Fruit fly (Drosophila melanogaster) whole organism, wandering third instar larva: Measurements from ENCODE around the gene CG45494.
"Not testable (repeated sequence)": the region's sequence is repeated elsewhere in the genome, so short reads cannot be mapped to it uniquely, and the experiment has no call there.

Source experiments
- Abd-B ChIP-seq: fragments of >200 bp; optimal IDR thresholded peaks from 2 replicates; lab custom pipeline; 2017; ENCODE audit warnings: missing biosample characterization, missing genetic modification characterization
- CG32264 ChIP-seq: fragments of 200-800 bp; sonication (Bioruptor generic); optimal IDR thresholded peaks from 2 replicates; lab custom pipeline; 2016; ENCODE audit warnings: missing biosample characterization, missing genetic modification characterization
- CG9705 ChIP-seq: fragments of 200-800 bp; sonication (Bioruptor generic); optimal IDR thresholded peaks from 2 replicates; lab custom pipeline; 2018; ENCODE audit warnings: missing biosample characterization, mild to moderate bottlenecking, missing genetic modification characterization
- CrebA ChIP-seq: fragments of 200-800 bp; sonication (Bioruptor generic); optimal IDR thresholded peaks from 2 replicates; lab custom pipeline; 2016; ENCODE audit warnings: missing biosample characterization, mild to moderate bottlenecking, missing genetic modification characterization, borderline replicate concordance
- Dfd ChIP-seq: fragments of >200 bp; optimal IDR thresholded peaks from 2 replicates; lab custom pipeline; 2017; ENCODE audit warnings: missing biosample characterization, missing genetic modification characterization
- Dif ChIP-seq: fragments of 200-275, 200-300 bp; sonication (Bioruptor generic); optimal IDR thresholded peaks from 2 replicates; lab custom pipeline; 2018; ENCODE audit warnings: missing biosample characterization, missing genetic modification characterization; ENCODE audit not compliant: partially characterized antibody
- GATAd ChIP-seq: sonication (Bioruptor generic); optimal IDR thresholded peaks from 2 replicates; lab custom pipeline; 2016; ENCODE audit warnings: missing biosample characterization, missing genetic modification characterization
- HLH106 ChIP-seq: fragments of 200-800 bp; optimal IDR thresholded peaks from 3 replicates; lab custom pipeline; 2019; ENCODE audit warnings: missing biosample characterization, mild to moderate bottlenecking, missing genetic modification characterization, moderate library complexity
- Hnf4 ChIP-seq: fragments of 200-800 bp; sonication (Bioruptor generic); optimal IDR thresholded peaks from 2 replicates; lab custom pipeline; 2016; ENCODE audit warnings: missing biosample characterization, mild to moderate bottlenecking, missing genetic modification characterization
- Hr78 ChIP-seq: fragments of >200 bp; optimal IDR thresholded peaks from 2 replicates; lab custom pipeline; 2017; ENCODE audit warnings: missing biosample characterization, missing genetic modification characterization
- Hr83 ChIP-seq: fragments of 200-300 bp; sonication (Bioruptor generic); optimal IDR thresholded peaks from 2 replicates; lab custom pipeline; 2016; ENCODE audit warnings: missing biosample characterization, mild to moderate bottlenecking, missing genetic modification characterization, moderate library complexity; ENCODE audit not compliant: poor library complexity, severe bottlenecking
- Jra ChIP-seq: sonication (Bioruptor generic); optimal IDR thresholded peaks from 2 replicates; lab custom pipeline; 2016; ENCODE audit warnings: missing biosample characterization, missing genetic modification characterization
- Mio ChIP-seq: sonication (Bioruptor generic); optimal IDR thresholded peaks from 2 replicates; lab custom pipeline; 2016; ENCODE audit warnings: missing biosample characterization, missing genetic modification characterization
- Myc ChIP-seq: fragments of >200 bp; optimal IDR thresholded peaks from 2 replicates; lab custom pipeline; 2017
- N ChIP-seq: fragments of >200 bp; optimal IDR thresholded peaks from 2 replicates; lab custom pipeline; 2018; ENCODE audit warnings: missing biosample characterization, missing external identifiers, missing genetic modification characterization
- OdsH ChIP-seq: fragments of 200-800 bp; sonication (Bioruptor generic); optimal IDR thresholded peaks from 2 replicates; lab custom pipeline; 2016; ENCODE audit warnings: missing biosample characterization, mild to moderate bottlenecking, missing genetic modification characterization
- Rel ChIP-seq, 2 experiments: fragments of 200-800 bp; sonication (Bioruptor generic) in 1 of 2; optimal IDR thresholded peaks; 2 replicates in 1 of 2; 3 replicates in 1 of 2; lab custom pipeline; 2016 to 2019; ENCODE audit warnings: mild to moderate bottlenecking in 2 of 2, missing biosample characterization in 2 of 2, missing genetic modification characterization in 2 of 2, moderate library complexity in 1 of 2
- Sp1 ChIP-seq: fragments of 200-800 bp; sonication (Bioruptor generic); optimal IDR thresholded peaks from 3 replicates; lab custom pipeline; 2019; ENCODE audit warnings: missing biosample characterization, mild to moderate bottlenecking, missing genetic modification characterization, moderate library complexity
- Vsx2 ChIP-seq: fragments of 200-300, 225-300 bp; sonication (Bioruptor generic); optimal IDR thresholded peaks from 2 replicates; lab custom pipeline; 2018; ENCODE audit warnings: missing biosample characterization, missing genetic modification characterization; ENCODE audit not compliant: partially characterized antibody
- br ChIP-seq: fragments of 200-800 bp; sonication (Bioruptor generic); optimal IDR thresholded peaks from 2 replicates; lab custom pipeline; 2016; ENCODE audit warnings: missing biosample characterization, missing genetic modification characterization
- brk ChIP-seq: fragments of 200-800 bp; sonication (Bioruptor generic); optimal IDR thresholded peaks from 2 replicates; lab custom pipeline; 2016; ENCODE audit warnings: missing biosample characterization, mild to moderate bottlenecking, missing genetic modification characterization
- dl ChIP-seq, 2 experiments: fragments of 175-275, 200-275 bp in 1 of 2; fragments of 200-275 bp in 1 of 2; sonication (Bioruptor generic); optimal IDR thresholded peaks; lab custom pipeline; 2018; ENCODE audit warnings: mild to moderate bottlenecking in 2 of 2, missing biosample characterization in 2 of 2, missing genetic modification characterization in 2 of 2, moderate library complexity in 2 of 2; ENCODE audit not compliant: partially characterized antibody in 2 of 2, insufficient read depth in 1 of 2
- dmrt93B ChIP-seq: fragments of 200-800 bp; sonication (Bioruptor generic); optimal IDR thresholded peaks from 2 replicates; lab custom pipeline; 2018; ENCODE audit warnings: missing biosample characterization, mild to moderate bottlenecking, missing genetic modification characterization
- dsf ChIP-seq: sonication (Bioruptor generic); optimal IDR thresholded peaks from 2 replicates; lab custom pipeline; 2016; ENCODE audit warnings: missing biosample characterization, missing genetic modification characterization, borderline replicate concordance
- ey ChIP-seq: fragments of 200-800 bp; sonication (Bioruptor generic); optimal IDR thresholded peaks from 2 replicates; lab custom pipeline; 2016; ENCODE audit warnings: missing biosample characterization, missing genetic modification characterization
- foxo ChIP-seq, 2 experiments: fragments of 200-800 bp; sonication (Bioruptor generic); optimal IDR thresholded peaks; 2 replicates in 1 of 2; 3 replicates in 1 of 2; lab custom pipeline; 2016 to 2017; ENCODE audit warnings: missing biosample characterization in 2 of 2, missing genetic modification characterization in 2 of 2
- fru ChIP-seq: fragments of 200-800 bp; sonication (Bioruptor generic); optimal IDR thresholded peaks from 3 replicates; lab custom pipeline; 2016; ENCODE audit warnings: missing biosample characterization, mild to moderate bottlenecking, missing genetic modification characterization
- h ChIP-seq: fragments of 200-800 bp; sonication (Bioruptor generic); optimal IDR thresholded peaks from 3 replicates; lab custom pipeline; 2016; ENCODE audit warnings: missing biosample characterization, mild to moderate bottlenecking, missing genetic modification characterization
- jim ChIP-seq: fragments of 175-275, 200-325 bp; sonication (Bioruptor generic); optimal IDR thresholded peaks from 2 replicates; lab custom pipeline; 2016; ENCODE audit warnings: missing biosample characterization, mild to moderate bottlenecking, missing genetic modification characterization
- lola ChIP-seq: fragments of >200 bp; optimal IDR thresholded peaks from 2 replicates; lab custom pipeline; 2017; ENCODE audit warnings: missing biosample characterization, missing genetic modification characterization
- pan ChIP-seq: fragments of >200 bp; optimal IDR thresholded peaks from 2 replicates; lab custom pipeline; 2017
- psq ChIP-seq: fragments of 200-800 bp; sonication (Bioruptor generic); optimal IDR thresholded peaks from 3 replicates; lab custom pipeline; 2017; ENCODE audit warnings: missing biosample characterization, mild to moderate bottlenecking, missing genetic modification characterization, moderate library complexity
- rgr ChIP-seq: fragments of 200-800 bp; sonication (Bioruptor generic); optimal IDR thresholded peaks from 3 replicates; lab custom pipeline; 2016; ENCODE audit warnings: missing biosample characterization, mild to moderate bottlenecking, missing genetic modification characterization
- sage ChIP-seq: fragments of 200-800 bp; sonication (Bioruptor generic); optimal IDR thresholded peaks from 2 replicates; lab custom pipeline; 2016; ENCODE audit warnings: missing biosample characterization, mild to moderate bottlenecking, missing genetic modification characterization
- sv ChIP-seq: fragments of 200-800 bp; sonication (Bioruptor generic); optimal IDR thresholded peaks from 3 replicates; lab custom pipeline; 2016; ENCODE audit warnings: missing biosample characterization, missing genetic modification characterization
- tai ChIP-seq: sonication (Bioruptor generic); optimal IDR thresholded peaks from 2 replicates; lab custom pipeline; 2016; ENCODE audit warnings: missing biosample characterization, missing genetic modification characterization
- usp ChIP-seq: fragments of >200 bp; optimal IDR thresholded peaks from 2 replicates; lab custom pipeline; 2017; ENCODE audit warnings: missing biosample characterization, missing genetic modification characterization
- woc ChIP-seq: sonication (Bioruptor generic); optimal IDR thresholded peaks from 2 replicates; lab custom pipeline; 2016; ENCODE audit warnings: missing biosample characterization, mild to moderate bottlenecking, missing genetic modification characterization

CG45494 gene

dm6 chrX:19953508-19953907 is at the start of gene CG45494:
Gene CG45494, minus strand, starts transcription at chrX:19953608.
- not testable (repeated sequence) for TF ChIP-seq Vsx2 (GFP tag; lab: Kevin White, UChicago); CrebA (GFP tag; lab: Kevin White, UChicago); sv

dm6 chrX:20001996-20002395 is 48.6 kb upstream of the CG45494 start, which contains the start of gene lky:
Gene lky, minus strand, starts transcription at chrX:20002096.
- TF ChIP-seq h = no peak
- no peak for TF ChIP-seq brk (GFP tag; lab: Kevin White, UChicago)
- no peak for TF ChIP-seq CrebA (GFP tag; lab: Kevin White, UChicago)
- no peak for TF ChIP-seq psq (GFP tag; lab: Kevin White, UChicago)
- no peak for TF ChIP-seq Dif (GFP tag; lab: Kevin White, UChicago)
- TF ChIP-seq Sp1 (GFP tag; lab: Kevin White, UChicago) = no peak
- TF ChIP-seq N = no peak
- no peak for TF ChIP-seq Rel (GFP tag; optimal IDR thresholded peaks at IDR 0.05; lab: Kevin White, UChicago)
- TF ChIP-seq Rel (tag; optimal IDR thresholded peaks at IDR 0.05; lab: Kevin White, UChicago) = no peak
- TF ChIP-seq sv = no peak
- TF ChIP-seq tai (GFP tag; lab: Kevin White, UChicago) = no peak
- no peak for TF ChIP-seq Myc
- no peak for TF ChIP-seq OdsH
- TF ChIP-seq dsf (GFP tag; lab: Kevin White, UChicago) = no peak

- no peak for TF ChIP-seq CrebA (GFP tag; lab: Kevin White, UChicago)
- no peak for TF ChIP-seq dsf (GFP tag; lab: Kevin White, UChicago)
- no peak for TF ChIP-seq usp (GFP tag; lab: Kevin White, UChicago)
- TF ChIP-seq sage (GFP tag; lab: Kevin White, UChicago) = no peak
- no peak for TF ChIP-seq CG32264 (GFP tag; lab: Kevin White, UChicago)
- no peak for TF ChIP-seq Abd-B (GFP tag; lab: Kevin White, UChicago)
- peak; percentile 21 for TF ChIP-seq Hnf4 (GFP tag; lab: Kevin White, UChicago)
- TF ChIP-seq Hr83 (GFP tag; lab: Kevin White, UChicago) = no peak
- TF ChIP-seq dmrt93B (GFP tag; lab: Kevin White, UChicago) = no peak
- TF ChIP-seq Rel (GFP tag; optimal IDR thresholded peaks at IDR 0.05; lab: Kevin White, UChicago) = no peak
- TF ChIP-seq Rel (tag; optimal IDR thresholded peaks at IDR 0.05; lab: Kevin White, UChicago) = no peak
- TF ChIP-seq GATAd (GFP tag; lab: Kevin White, UChicago) = no peak
- TF ChIP-seq Mio (GFP tag; lab: Kevin White, UChicago) = no peak
- no peak for TF ChIP-seq sv
- TF ChIP-seq Sp1 (GFP tag; lab: Kevin White, UChicago) = peak; percentile 31
- TF ChIP-seq Jra = no peak
- TF ChIP-seq Myc = no peak
- peak; percentile 18 for TF ChIP-seq tai (GFP tag; lab: Kevin White, UChicago)
- peak; percentile 40 for TF ChIP-seq OdsH
- no peak for TF ChIP-seq Hr78 (GFP tag; lab: Kevin White, UChicago)
- peak; percentile 33 for TF ChIP-seq h
- peak in 1 of 2 experiments; percentile 61 for TF ChIP-seq foxo (GFP tag; optimal IDR thresholded peaks at IDR 0.05; lab: Kevin White, UChicago)
- peak; percentile 32 for TF ChIP-seq psq (GFP tag; lab: Kevin White, UChicago)
- TF ChIP-seq jim (GFP tag; lab: Kevin White, UChicago) = no peak
- TF ChIP-seq ey = peak; percentile 57
- peak; percentile 32 for TF ChIP-seq HLH106 (tag; lab: Kevin White, UChicago)
- peak; percentile 29 for TF ChIP-seq rgr (GFP tag; lab: Kevin White, UChicago)
- TF ChIP-seq lola = no peak
- TF ChIP-seq fru (GFP tag; lab: Kevin White, UChicago) = peak; percentile 49
- no peak for TF ChIP-seq Dfd
- no peak for TF ChIP-seq woc (GFP tag; lab: Kevin White, UChicago)
- no peak for TF ChIP-seq pan (lab: Kevin White, UChicago)
- TF ChIP-seq brk (GFP tag; lab: Kevin White, UChicago) = no peak
- no peak for TF ChIP-seq N
- TF ChIP-seq Vsx2 (GFP tag; lab: Kevin White, UChicago) = no peak
- peak; percentile 43 for TF ChIP-seq br
- TF ChIP-seq dl (GFP tag; optimal IDR thresholded peaks at IDR 0.05; lab: Kevin White, UChicago; ENCODE audit: insufficient read depth in 1 of 2, partially characterized antibody in 2 of 2) = no peak
- TF ChIP-seq CG9705 (GFP tag; lab: Kevin White, UChicago) = no peak
- no peak for TF ChIP-seq Dif (GFP tag; lab: Kevin White, UChicago)
Observed at dm6 chrX:19964215-19964614, 10.8 kb upstream of the CG45494 start.
